Worm (Caenorhabditis elegans) whole organism, late embryonic: ENCODE results near the gene Y34B4A.7.
A peak's percentile ranks its signal among the peaks of the same experiment; 100 is the strongest.

Experiments used
- C38D4.7 ChIP-seq: fragments of 200-800 bp; sonication (Bioruptor generic); optimal IDR thresholded peaks from 2 replicates; lab custom pipeline; 2018; ENCODE audit warnings: mild to moderate bottlenecking, missing genetic modification characterization, moderate library complexity, missing compliant biosample characterization
- F13H6.1 ChIP-seq: sonication (generic microtip); optimal IDR thresholded peaks from 2 replicates; lab custom pipeline; 2016; ENCODE audit warnings: missing genetic modification characterization, missing compliant biosample characterization
- K09A11.1 ChIP-seq: sonication (generic microtip); optimal IDR thresholded peaks from 2 replicates; lab custom pipeline; 2017; ENCODE audit warnings: antibody characterized with exemption, mild to moderate bottlenecking, missing genetic modification characterization, missing compliant biosample characterization; ENCODE audit not compliant: insufficient read depth
- T23F11.4 ChIP-seq: fragments of 200-800 bp; sonication (Bioruptor generic); optimal IDR thresholded peaks from 2 replicates; lab custom pipeline; 2018; ENCODE audit warnings: mild to moderate bottlenecking, missing genetic modification characterization, missing compliant biosample characterization
- Y22D7AL.16 ChIP-seq: sonication (generic microtip); optimal IDR thresholded peaks from 2 replicates; lab custom pipeline; 2016; ENCODE audit warnings: missing genetic modification characterization, missing compliant biosample characterization
- ahr-1 ChIP-seq: sonication (generic microtip); optimal IDR thresholded peaks from 2 replicates; lab custom pipeline; 2016; ENCODE audit warnings: missing genetic modification characterization, missing compliant biosample characterization
- ceh-14 ChIP-seq: sonication (generic microtip); optimal IDR thresholded peaks from 2 replicates; lab custom pipeline; 2016; ENCODE audit warnings: missing genotype, missing genetic modification characterization, missing compliant biosample characterization
- ceh-18 ChIP-seq: sonication (generic microtip); optimal IDR thresholded peaks from 2 replicates; lab custom pipeline; 2016; ENCODE audit warnings: missing genetic modification characterization, missing compliant biosample characterization
- ceh-2 ChIP-seq: sonication (generic microtip); optimal IDR thresholded peaks from 2 replicates; lab custom pipeline; 2016; ENCODE audit warnings: missing genotype, missing genetic modification characterization, missing compliant biosample characterization
- ceh-30 ChIP-seq: fragments of 150-350 bp; optimal IDR thresholded peaks from 2 replicates; lab custom pipeline; 2014; ENCODE audit warnings: missing biosample characterization, missing genetic modification characterization
- ceh-45 ChIP-seq: fragments of 200-800 bp; sonication (Bioruptor generic); IDR thresholded peaks from 2 replicates; pipeline ENCODE4 v1.3.6; 2022; ENCODE audit warnings: missing genetic modification reagents, missing genetic modification characterization, missing compliant biosample characterization
- ceh-48 ChIP-seq: sonication (generic microtip); optimal IDR thresholded peaks from 2 replicates; lab custom pipeline; 2016; ENCODE audit warnings: missing genetic modification characterization, inconsistent platforms, missing compliant biosample characterization
- ceh-6 ChIP-seq: fragments of 200-800 bp; sonication (Bioruptor generic); optimal IDR thresholded peaks from 2 replicates; lab custom pipeline; 2018; ENCODE audit warnings: mild to moderate bottlenecking, missing genetic modification characterization, missing compliant biosample characterization
- dmd-4 ChIP-seq: sonication (generic microtip); optimal IDR thresholded peaks from 2 replicates; lab custom pipeline; 2016; ENCODE audit warnings: borderline replicate concordance, missing genetic modification characterization, missing compliant biosample characterization
- dve-1 ChIP-seq: sonication (generic microtip); optimal IDR thresholded peaks from 2 replicates; lab custom pipeline; 2017; ENCODE audit warnings: antibody characterized with exemption, mild to moderate bottlenecking, missing genetic modification characterization, missing compliant biosample characterization
- fkh-6 ChIP-seq: sonication (generic microtip); optimal IDR thresholded peaks from 2 replicates; lab custom pipeline; 2016; ENCODE audit warnings: missing genetic modification characterization, missing compliant biosample characterization
- gmeb-2 ChIP-seq: sonication (generic microtip); optimal IDR thresholded peaks from 2 replicates; lab custom pipeline; 2016; ENCODE audit warnings: missing genetic modification characterization, inconsistent platforms, missing compliant biosample characterization
- hlh-15 ChIP-seq: sonication (generic microtip); optimal IDR thresholded peaks from 2 replicates; lab custom pipeline; 2016; ENCODE audit warnings: missing genetic modification characterization, missing compliant biosample characterization
- hlh-6 ChIP-seq: sonication (generic microtip); optimal IDR thresholded peaks from 2 replicates; lab custom pipeline; 2016; ENCODE audit warnings: missing genotype, missing genetic modification characterization, missing compliant biosample characterization
- hlh-8 ChIP-seq: sonication (generic microtip); optimal IDR thresholded peaks from 2 replicates; lab custom pipeline; 2016; ENCODE audit warnings: missing genotype, missing genetic modification characterization, missing compliant biosample characterization
- lin-11 ChIP-seq: fragments of 200-800 bp; sonication (Bioruptor generic); optimal IDR thresholded peaks from 2 replicates; lab custom pipeline; 2018; ENCODE audit warnings: mild to moderate bottlenecking, missing genetic modification characterization, missing compliant biosample characterization
- nhr-11 ChIP-seq: fragments of 150-350 bp; optimal IDR thresholded peaks from 2 replicates; lab custom pipeline; 2014; ENCODE audit warnings: missing biosample characterization, missing genetic modification characterization
- npax-4 ChIP-seq: sonication (generic microtip); optimal IDR thresholded peaks from 2 replicates; lab custom pipeline; 2016; ENCODE audit warnings: missing genetic modification characterization, missing compliant biosample characterization
- pag-3 ChIP-seq: sonication (generic microtip); optimal IDR thresholded peaks from 2 replicates; lab custom pipeline; 2016; ENCODE audit warnings: missing compliant biosample characterization, missing genetic modification characterization, borderline replicate concordance
- pat-9 ChIP-seq: fragments of 200-800 bp; sonication (Bioruptor generic); optimal IDR thresholded peaks from 2 replicates; lab custom pipeline; 2018; ENCODE audit warnings: mild to moderate bottlenecking, missing genetic modification characterization, moderate library complexity, missing compliant biosample characterization
- pax-1 ChIP-seq: fragments of 150-350 bp; optimal IDR thresholded peaks from 2 replicates; lab custom pipeline; 2014; ENCODE audit warnings: missing biosample characterization, missing genetic modification characterization
- pha-2 ChIP-seq: sonication (generic microtip); optimal IDR thresholded peaks from 2 replicates; lab custom pipeline; 2017; ENCODE audit warnings: mild to moderate bottlenecking, missing genetic modification characterization, missing compliant biosample characterization
- ref-2 ChIP-seq: sonication (generic microtip); optimal IDR thresholded peaks from 2 replicates; lab custom pipeline; 2016; ENCODE audit warnings: missing genetic modification characterization, missing compliant biosample characterization
- sdc-2 ChIP-seq: sonication (generic microtip); optimal IDR thresholded peaks from 2 replicates; lab custom pipeline; 2016; ENCODE audit warnings: missing genotype, missing genetic modification characterization, missing compliant biosample characterization
- syd-9 ChIP-seq: sonication (generic microtip); optimal IDR thresholded peaks from 2 replicates; lab custom pipeline; 2016; ENCODE audit warnings: mild to moderate bottlenecking, missing genetic modification characterization, moderate library complexity, missing compliant biosample characterization
- tbx-7 ChIP-seq: sonication (generic microtip); optimal IDR thresholded peaks from 2 replicates; lab custom pipeline; 2016; ENCODE audit warnings: missing genotype, missing genetic modification characterization, missing compliant biosample characterization
- ttx-3 ChIP-seq: sonication (generic microtip); optimal IDR thresholded peaks from 2 replicates; lab custom pipeline; 2016; ENCODE audit warnings: missing genetic modification reagents, missing genetic modification characterization, missing compliant biosample characterization
- unc-3 ChIP-seq, 2 experiments: fragments of 200-800 bp in 1 of 2; sonication (Bioruptor generic) in 1 of 2; sonication (generic microtip) in 1 of 2; conservative IDR thresholded peaks in 1 of 2; optimal IDR thresholded peaks in 1 of 2; 2 replicates each; pipeline versions ENCODE4 v1.3.6 to Lab custom; 2016 to 2022; ENCODE audit warnings: missing compliant biosample characterization in 2 of 2, missing genetic modification characterization in 2 of 2, missing genetic modification reagents in 1 of 2
- unc-42 ChIP-seq: sonication (generic microtip); optimal IDR thresholded peaks from 2 replicates; lab custom pipeline; 2016; ENCODE audit warnings: missing genotype, missing genetic modification characterization, missing compliant biosample characterization
- unc-55 ChIP-seq: sonication (generic microtip); optimal IDR thresholded peaks from 2 replicates; lab custom pipeline; 2017; ENCODE audit warnings: missing biosample characterization, missing genetic modification reagents, missing genetic modification characterization

The Y34B4A.7 gene

ce11 chrX:5209429-5209828 is 34.7 kb upstream of the Y34B4A.7 start:
- TF ChIP-seq ceh-48 (tag; lab: Kevin White, UChicago) (no peak), dve-1 (tag; lab: Kevin White, UChicago) (no peak), fkh-6 (no peak), hlh-15 (tag; lab: Kevin White, UChicago) (no peak), pha-2 (tag; lab: Kevin White, UChicago) (no peak), dmd-4 (tag; lab: Kevin White, UChicago) (no peak), sdc-2 (tag; lab: Kevin White, UChicago) (no peak), unc-55 (GFP tag; lab: Kevin White, UChicago) (peak; percentile 23), ahr-1 (no peak), lin-11 (tag; lab: Kevin White, UChicago) (no peak), ref-2 (tag; lab: Kevin White, UChicago) (no peak), C38D4.7 (GFP tag; lab: Kevin White, UChicago) (no peak), F13H6.1 (tag; lab: Kevin White, UChicago) (no peak), nhr-11 (tag; lab: Kevin White, UChicago) (no peak), ceh-18 (tag; lab: Kevin White, UChicago) (peak; percentile 58), gmeb-2 (no peak), hlh-6 (tag; lab: Kevin White, UChicago) (peak; percentile 25), Y22D7AL.16 (no peak), ceh-14 (tag; lab: Kevin White, UChicago) (no peak), K09A11.1 (no peak), ceh-2 (tag; lab: Kevin White, UChicago) (no peak)

- TF ChIP-seq ttx-3 (tag; lab: Kevin White, UChicago) (no peak), ceh-6 (GFP tag; lab: Kevin White, UChicago) (no peak), pat-9 (tag; lab: Kevin White, UChicago) (no peak), unc-42 (peak; percentile 82), hlh-8 (tag; lab: Kevin White, UChicago) (no peak), Y22D7AL.16 (no peak)
Measured at ce11 chrX:5210524-5210923, 33.6 kb upstream of the Y34B4A.7 start.

- TF ChIP-seq npax-4, result no peak
- TF ChIP-seq F13H6.1 (tag; lab: Kevin White, UChicago), result no peak
- TF ChIP-seq unc-42, result no peak
- no peak for TF ChIP-seq ceh-30
- TF ChIP-seq unc-3 (GFP tag; conservative IDR thresholded peaks at IDR 0.05; lab: Robert Waterston, UW), result no peak
- TF ChIP-seq unc-3 (tag; optimal IDR thresholded peaks at IDR 0.05; lab: Kevin White, UChicago), result no peak
- no peak for TF ChIP-seq T23F11.4 (GFP tag; lab: Kevin White, UChicago)
- TF ChIP-seq C38D4.7 (GFP tag; lab: Kevin White, UChicago), result no peak
- TF ChIP-seq ceh-6 (GFP tag; lab: Kevin White, UChicago), result no peak
- no peak for TF ChIP-seq pag-3
- TF ChIP-seq syd-9 (tag; lab: Kevin White, UChicago), result no peak
- no peak for TF ChIP-seq tbx-7 (tag; lab: Kevin White, UChicago)
- no peak for TF ChIP-seq nhr-11 (tag; lab: Kevin White, UChicago)
- no peak for TF ChIP-seq ceh-45
Measured at ce11 chrX:5210927-5211655, 33.0 kb upstream of the Y34B4A.7 start.

ce11 chrX:5213032-5213431 is 31.1 kb upstream of the Y34B4A.7 start:
- no peak for TF ChIP-seq pax-1 (tag; lab: Kevin White, UChicago)
